Worm (Caenorhabditis elegans): Measurements from ENCODE around the gene W04E12.2.

- TF ChIP-seq mab-5 (tag; optimal IDR thresholded peaks at IDR 0.05) (no peak), ceh-39 (tag; optimal IDR thresholded peaks at IDR 0.05) (no peak), snpc-4 (tag; optimal IDR thresholded peaks at IDR 0.05) (no peak), mep-1 (tag; optimal IDR thresholded peaks at IDR 0.05) (no peak), elt-1 (tag; optimal IDR thresholded peaks at IDR 0.05; ENCODE audit: borderline replicate concordance, insufficient read depth) (no peak), nhr-28 (tag; optimal IDR thresholded peaks at IDR 0.05) (no peak), lin-32 (GFP tag; optimal IDR thresholded peaks at IDR 0.05) (no peak), lsy-2 (tag; optimal IDR thresholded peaks at IDR 0.05) (no peak), M03D4.4 (tag; optimal IDR thresholded peaks at IDR 0.05) (no peak), ces-1 (GFP tag; optimal IDR thresholded peaks at IDR 0.05) (no peak), ceh-83 (GFP tag; optimal IDR thresholded peaks at IDR 0.05) (no peak), lin-13 (tag; optimal IDR thresholded peaks at IDR 0.05) (no peak), pha-4 (tag; optimal IDR thresholded peaks at IDR 0.05) (no peak), nhr-2 (tag; optimal IDR thresholded peaks at IDR 0.05) (no peak)
These were observed 7.2 kb downstream of the W04E12.2 start for ce11 chrV:19733728-19734127.

All from whole organism, mixed stage, embryonic.